Worm (Caenorhabditis elegans): ENCODE measurements around the gene vab-2.

DNA sequence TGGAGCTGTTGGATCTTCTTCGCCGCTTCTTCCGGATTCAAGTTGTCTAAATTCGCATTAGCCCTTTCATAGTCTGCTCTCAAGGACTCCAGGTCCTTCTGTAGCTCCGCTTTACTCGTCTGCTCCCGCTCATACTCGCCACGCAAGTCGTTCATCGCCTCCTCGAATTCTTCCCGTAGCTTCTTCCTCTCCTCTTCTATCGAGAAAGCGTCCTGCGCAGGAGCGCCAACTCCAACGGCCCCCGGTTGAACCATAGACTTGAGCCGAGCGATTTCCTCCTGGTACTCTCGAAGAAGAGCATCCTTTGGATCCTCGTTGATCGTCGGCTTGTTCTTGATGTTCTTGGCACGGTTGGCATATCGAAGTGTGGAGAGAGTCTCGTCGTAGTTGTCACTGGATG lies 30.8 kb upstream of the vab-2 start:
- TF ChIP-seq ama-1 (optimal IDR thresholded peaks at IDR 0.05) (no peak), tbx-37 (GFP tag; conservative IDR thresholded peaks at IDR 0.05) (no peak), ceh-13 (GFP tag; optimal IDR thresholded peaks at IDR 0.05) (no peak), ceh-36 (tag; optimal IDR thresholded peaks at IDR 0.05) (no peak), sea-1 (GFP tag; conservative IDR thresholded peaks at IDR 0.05) (no peak), hmbx-1 (tag; optimal IDR thresholded peaks at IDR 0.05) (no peak), ets-7 (tag; optimal IDR thresholded peaks at IDR 0.05) (no peak), flt-1 (GFP tag; IDR thresholded peaks at IDR 0.05) (no peak), hnd-1 (tag; optimal IDR thresholded peaks at IDR 0.05) (no peak), aly-1 (tag; optimal IDR thresholded peaks at IDR 0.05) (no peak), pes-1 (GFP tag; IDR thresholded peaks at IDR 0.05) (no peak), F13C5.2 (tag; optimal IDR thresholded peaks at IDR 0.05) (no peak)
